Fruit fly (Drosophila melanogaster) whole organism, wandering third instar larva: ENCODE measurements around the gene opm.
A peak's percentile ranks its signal among the peaks of the same experiment; 100 is the strongest.

Experiments
- Abd-B ChIP-seq: fragments of >200 bp; optimal IDR thresholded peaks from 2 replicates; lab custom pipeline; 2017; ENCODE audit warnings: missing biosample characterization, missing genetic modification characterization
- CG32264 ChIP-seq: fragments of 200-800 bp; sonication (Bioruptor generic); optimal IDR thresholded peaks from 2 replicates; lab custom pipeline; 2016; ENCODE audit warnings: missing biosample characterization, missing genetic modification characterization
- CG9705 ChIP-seq: fragments of 200-800 bp; sonication (Bioruptor generic); optimal IDR thresholded peaks from 2 replicates; lab custom pipeline; 2018; ENCODE audit warnings: missing biosample characterization, mild to moderate bottlenecking, missing genetic modification characterization
- CrebA ChIP-seq: fragments of 200-800 bp; sonication (Bioruptor generic); optimal IDR thresholded peaks from 2 replicates; lab custom pipeline; 2016; ENCODE audit warnings: missing biosample characterization, mild to moderate bottlenecking, missing genetic modification characterization, borderline replicate concordance
- Dfd ChIP-seq: fragments of >200 bp; optimal IDR thresholded peaks from 2 replicates; lab custom pipeline; 2017; ENCODE audit warnings: missing biosample characterization, missing genetic modification characterization
- Dif ChIP-seq: fragments of 200-275, 200-300 bp; sonication (Bioruptor generic); optimal IDR thresholded peaks from 2 replicates; lab custom pipeline; 2018; ENCODE audit warnings: missing biosample characterization, missing genetic modification characterization; ENCODE audit not compliant: partially characterized antibody
- GATAd ChIP-seq: sonication (Bioruptor generic); optimal IDR thresholded peaks from 2 replicates; lab custom pipeline; 2016; ENCODE audit warnings: missing biosample characterization, missing genetic modification characterization
- HLH106 ChIP-seq: fragments of 200-800 bp; optimal IDR thresholded peaks from 3 replicates; lab custom pipeline; 2019; ENCODE audit warnings: missing biosample characterization, mild to moderate bottlenecking, missing genetic modification characterization, moderate library complexity
- Hnf4 ChIP-seq: fragments of 200-800 bp; sonication (Bioruptor generic); optimal IDR thresholded peaks from 2 replicates; lab custom pipeline; 2016; ENCODE audit warnings: missing biosample characterization, mild to moderate bottlenecking, missing genetic modification characterization
- Hr78 ChIP-seq: fragments of >200 bp; optimal IDR thresholded peaks from 2 replicates; lab custom pipeline; 2017; ENCODE audit warnings: missing biosample characterization, missing genetic modification characterization
- Hr83 ChIP-seq: fragments of 200-300 bp; sonication (Bioruptor generic); optimal IDR thresholded peaks from 2 replicates; lab custom pipeline; 2016; ENCODE audit warnings: missing biosample characterization, mild to moderate bottlenecking, missing genetic modification characterization, moderate library complexity; ENCODE audit not compliant: poor library complexity, severe bottlenecking
- Jra ChIP-seq: sonication (Bioruptor generic); optimal IDR thresholded peaks from 2 replicates; lab custom pipeline; 2016; ENCODE audit warnings: missing biosample characterization, missing genetic modification characterization
- Mio ChIP-seq: sonication (Bioruptor generic); optimal IDR thresholded peaks from 2 replicates; lab custom pipeline; 2016; ENCODE audit warnings: missing biosample characterization, missing genetic modification characterization
- Myc ChIP-seq: fragments of >200 bp; optimal IDR thresholded peaks from 2 replicates; lab custom pipeline; 2017
- N ChIP-seq: fragments of >200 bp; optimal IDR thresholded peaks from 2 replicates; lab custom pipeline; 2018; ENCODE audit warnings: missing biosample characterization, missing external identifiers, missing genetic modification characterization
- OdsH ChIP-seq: fragments of 200-800 bp; sonication (Bioruptor generic); optimal IDR thresholded peaks from 2 replicates; lab custom pipeline; 2016; ENCODE audit warnings: missing biosample characterization, mild to moderate bottlenecking, missing genetic modification characterization
- Rel ChIP-seq, 2 experiments: fragments of 200-800 bp; sonication (Bioruptor generic) in 1 of 2; optimal IDR thresholded peaks; 2 replicates in 1 of 2; 3 replicates in 1 of 2; lab custom pipeline; 2016 to 2019; ENCODE audit warnings: mild to moderate bottlenecking in 2 of 2, missing biosample characterization in 2 of 2, missing genetic modification characterization in 2 of 2, moderate library complexity in 1 of 2
- Sp1 ChIP-seq: fragments of 200-800 bp; sonication (Bioruptor generic); optimal IDR thresholded peaks from 3 replicates; lab custom pipeline; 2019; ENCODE audit warnings: missing biosample characterization, mild to moderate bottlenecking, missing genetic modification characterization, moderate library complexity
- Vsx2 ChIP-seq: fragments of 200-300, 225-300 bp; sonication (Bioruptor generic); optimal IDR thresholded peaks from 2 replicates; lab custom pipeline; 2018; ENCODE audit warnings: missing biosample characterization, missing genetic modification characterization; ENCODE audit not compliant: partially characterized antibody
- br ChIP-seq: fragments of 200-800 bp; sonication (Bioruptor generic); optimal IDR thresholded peaks from 2 replicates; lab custom pipeline; 2016; ENCODE audit warnings: missing biosample characterization, missing genetic modification characterization
- brk ChIP-seq: fragments of 200-800 bp; sonication (Bioruptor generic); optimal IDR thresholded peaks from 2 replicates; lab custom pipeline; 2016; ENCODE audit warnings: missing biosample characterization, mild to moderate bottlenecking, missing genetic modification characterization
- dl ChIP-seq, 2 experiments: fragments of 175-275, 200-275 bp in 1 of 2; fragments of 200-275 bp in 1 of 2; sonication (Bioruptor generic); optimal IDR thresholded peaks; lab custom pipeline; 2018; ENCODE audit warnings: mild to moderate bottlenecking in 2 of 2, missing biosample characterization in 2 of 2, missing genetic modification characterization in 2 of 2, moderate library complexity in 2 of 2; ENCODE audit not compliant: partially characterized antibody in 2 of 2, insufficient read depth in 1 of 2
- dmrt93B ChIP-seq: fragments of 200-800 bp; sonication (Bioruptor generic); optimal IDR thresholded peaks from 2 replicates; lab custom pipeline; 2018; ENCODE audit warnings: missing biosample characterization, mild to moderate bottlenecking, missing genetic modification characterization
- dsf ChIP-seq: sonication (Bioruptor generic); optimal IDR thresholded peaks from 2 replicates; lab custom pipeline; 2016; ENCODE audit warnings: missing biosample characterization, missing genetic modification characterization, borderline replicate concordance
- ey ChIP-seq: fragments of 200-800 bp; sonication (Bioruptor generic); optimal IDR thresholded peaks from 2 replicates; lab custom pipeline; 2016; ENCODE audit warnings: missing biosample characterization, missing genetic modification characterization
- foxo ChIP-seq, 2 experiments: fragments of 200-800 bp; sonication (Bioruptor generic); optimal IDR thresholded peaks; 2 replicates in 1 of 2; 3 replicates in 1 of 2; lab custom pipeline; 2016 to 2017; ENCODE audit warnings: missing biosample characterization in 2 of 2, missing genetic modification characterization in 2 of 2
- fru ChIP-seq: fragments of 200-800 bp; sonication (Bioruptor generic); optimal IDR thresholded peaks from 3 replicates; lab custom pipeline; 2016; ENCODE audit warnings: missing biosample characterization, mild to moderate bottlenecking, missing genetic modification characterization
- h ChIP-seq: fragments of 200-800 bp; sonication (Bioruptor generic); optimal IDR thresholded peaks from 3 replicates; lab custom pipeline; 2016; ENCODE audit warnings: missing biosample characterization, mild to moderate bottlenecking, missing genetic modification characterization
- jim ChIP-seq: fragments of 175-275, 200-325 bp; sonication (Bioruptor generic); optimal IDR thresholded peaks from 2 replicates; lab custom pipeline; 2016; ENCODE audit warnings: missing biosample characterization, mild to moderate bottlenecking, missing genetic modification characterization
- lola ChIP-seq: fragments of >200 bp; optimal IDR thresholded peaks from 2 replicates; lab custom pipeline; 2017; ENCODE audit warnings: missing biosample characterization, missing genetic modification characterization
- pan ChIP-seq: fragments of >200 bp; optimal IDR thresholded peaks from 2 replicates; lab custom pipeline; 2017
- psq ChIP-seq: fragments of 200-800 bp; sonication (Bioruptor generic); optimal IDR thresholded peaks from 3 replicates; lab custom pipeline; 2017; ENCODE audit warnings: missing biosample characterization, mild to moderate bottlenecking, missing genetic modification characterization, moderate library complexity
- rgr ChIP-seq: fragments of 200-800 bp; sonication (Bioruptor generic); optimal IDR thresholded peaks from 3 replicates; lab custom pipeline; 2016; ENCODE audit warnings: missing biosample characterization, mild to moderate bottlenecking, missing genetic modification characterization
- sage ChIP-seq: fragments of 200-800 bp; sonication (Bioruptor generic); optimal IDR thresholded peaks from 2 replicates; lab custom pipeline; 2016; ENCODE audit warnings: missing biosample characterization, mild to moderate bottlenecking, missing genetic modification characterization
- sv ChIP-seq: fragments of 200-800 bp; sonication (Bioruptor generic); optimal IDR thresholded peaks from 3 replicates; lab custom pipeline; 2016; ENCODE audit warnings: missing biosample characterization, missing genetic modification characterization
- tai ChIP-seq: sonication (Bioruptor generic); optimal IDR thresholded peaks from 2 replicates; lab custom pipeline; 2016; ENCODE audit warnings: missing biosample characterization, missing genetic modification characterization
- usp ChIP-seq: fragments of >200 bp; optimal IDR thresholded peaks from 2 replicates; lab custom pipeline; 2017; ENCODE audit warnings: missing biosample characterization, missing genetic modification characterization
- woc ChIP-seq: sonication (Bioruptor generic); optimal IDR thresholded peaks from 2 replicates; lab custom pipeline; 2016; ENCODE audit warnings: missing biosample characterization, mild to moderate bottlenecking, missing genetic modification characterization

Gene opm

dm6 chrX:15043700-15044225 is 22.5 kb downstream of the opm start, which contains the start of gene CG5541:
Gene CG5541, plus strand, starts transcription at chrX:15044123.
- TF ChIP-seq dmrt93B (GFP tag; lab: Kevin White, UChicago) (peak; percentile 44), Myc (lab: Kevin White, UChicago) (peak; percentile 96), CG9705 (GFP tag; lab: Kevin White, UChicago) (peak; percentile 28), GATAd (no peak), Hr83 (GFP tag; lab: Kevin White, UChicago) (no peak), dl (GFP tag; optimal IDR thresholded peaks at IDR 0.05; lab: Kevin White, UChicago; ENCODE audit: insufficient read depth in 1 of 2, partially characterized antibody in 2 of 2) (peak; percentile 67 to 75), foxo (GFP tag; optimal IDR thresholded peaks at IDR 0.05; lab: Kevin White, UChicago) (peak in 1 of 2 experiments; percentile 35), sv (GFP tag; lab: Kevin White, UChicago) (peak; percentile 2), br (peak; percentile 5), Sp1 (GFP tag; lab: Kevin White, UChicago) (peak; percentile 54), OdsH (GFP tag; lab: Kevin White, UChicago) (peak; percentile 24), h (GFP tag; lab: Kevin White, UChicago) (peak; percentile 52), HLH106 (tag; lab: Kevin White, UChicago) (peak; percentile 23), Hr78 (GFP tag; lab: Kevin White, UChicago) (no peak), Dif (no peak), jim (GFP tag; lab: Kevin White, UChicago) (no peak), ey (GFP tag; lab: Kevin White, UChicago) (peak; percentile 57), woc (peak; percentile 86), N (GFP tag; lab: Kevin White, UChicago) (no peak)
- TF ChIP-seq, all 38 proteins: peak for 13

- TF ChIP-seq Hr83 (GFP tag; lab: Kevin White, UChicago), result no peak
- no peak for TF ChIP-seq Jra
- no peak for TF ChIP-seq tai (GFP tag; lab: Kevin White, UChicago)
- TF ChIP-seq h (GFP tag; lab: Kevin White, UChicago), result peak; percentile 80
- no peak for TF ChIP-seq lola (GFP tag; lab: Kevin White, UChicago)
- TF ChIP-seq Hnf4 (GFP tag; lab: Kevin White, UChicago), result peak; percentile 65
- TF ChIP-seq GATAd, result no peak
- TF ChIP-seq ey (GFP tag; lab: Kevin White, UChicago), result peak; percentile 82
- no peak for TF ChIP-seq jim (GFP tag; lab: Kevin White, UChicago)
- peak; percentile 71 for TF ChIP-seq OdsH (GFP tag; lab: Kevin White, UChicago)
- no peak for TF ChIP-seq Myc (lab: Kevin White, UChicago)
- no peak for TF ChIP-seq dsf (GFP tag; lab: Kevin White, UChicago)
- no peak for TF ChIP-seq pan (lab: Kevin White, UChicago)
- no peak for TF ChIP-seq Dfd (GFP tag; lab: Kevin White, UChicago)
- peak; percentile 63 for TF ChIP-seq HLH106 (tag; lab: Kevin White, UChicago)
- TF ChIP-seq CrebA (GFP tag; lab: Kevin White, UChicago), result peak; percentile 46
- TF ChIP-seq Vsx2 (GFP tag; lab: Kevin White, UChicago), result no peak
- peak; percentile 78 for TF ChIP-seq brk (GFP tag; lab: Kevin White, UChicago)
- no peak for TF ChIP-seq woc
- TF ChIP-seq sv (GFP tag; lab: Kevin White, UChicago), result peak; percentile 48
- TF ChIP-seq N (GFP tag; lab: Kevin White, UChicago), result no peak
- TF ChIP-seq Hr78 (GFP tag; lab: Kevin White, UChicago), result no peak
- TF ChIP-seq psq, result peak; percentile 77
- TF ChIP-seq CG9705 (GFP tag; lab: Kevin White, UChicago), result no peak
- peak; percentile 19 for TF ChIP-seq Rel (GFP tag; optimal IDR thresholded peaks at IDR 0.05; lab: Kevin White, UChicago)
- TF ChIP-seq Rel (tag; optimal IDR thresholded peaks at IDR 0.05; lab: Kevin White, UChicago), result peak; percentile 38
- peak; percentile 70 for TF ChIP-seq Dif
- peak; percentile 83 for TF ChIP-seq fru (GFP tag; lab: Kevin White, UChicago)
- TF ChIP-seq Sp1 (GFP tag; lab: Kevin White, UChicago), result peak; percentile 7
- peak; percentile 25 for TF ChIP-seq CG32264 (GFP tag; lab: Kevin White, UChicago)
- TF ChIP-seq br, result peak; percentile 70
- TF ChIP-seq Abd-B (GFP tag; lab: Kevin White, UChicago), result no peak
- TF ChIP-seq Mio (GFP tag; lab: Kevin White, UChicago), result no peak
- no peak for TF ChIP-seq dmrt93B (GFP tag; lab: Kevin White, UChicago)
- peak; percentile 16 to 82 for TF ChIP-seq foxo (GFP tag; optimal IDR thresholded peaks at IDR 0.05; lab: Kevin White, UChicago)
- no peak for TF ChIP-seq dl (GFP tag; optimal IDR thresholded peaks at IDR 0.05; lab: Kevin White, UChicago; ENCODE audit: insufficient read depth in 1 of 2, partially characterized antibody in 2 of 2)
- peak; percentile 46 for TF ChIP-seq sage (GFP tag; lab: Kevin White, UChicago)
- no peak for TF ChIP-seq usp (GFP tag; lab: Kevin White, UChicago)
- TF ChIP-seq rgr, result peak; percentile 79
Observed at dm6 chrX:15043013-15043699, 23.1 kb downstream of the opm start.
